Worm (Caenorhabditis elegans): ENCODE results near the gene F28A10.8.

- TF ChIP-seq nfya-1 (tag; optimal IDR thresholded peaks at IDR 0.05; ENCODE audit: borderline replicate concordance, insufficient read depth), result no peak
- no peak for TF ChIP-seq athp-1 (tag; optimal IDR thresholded peaks at IDR 0.05)
- no peak for TF ChIP-seq ztf-6 (GFP tag; IDR thresholded peaks at IDR 0.05)
- TF ChIP-seq ztf-28 (GFP tag; IDR thresholded peaks at IDR 0.05), result no peak
- TF ChIP-seq madf-3 (GFP tag; IDR thresholded peaks at IDR 0.05), result no peak
- TF ChIP-seq ets-4 (GFP tag; optimal IDR thresholded peaks at IDR 0.05), result no peak
- TF ChIP-seq nhr-90 (tag; optimal IDR thresholded peaks at IDR 0.05), result no peak
Measured at ce11 chrII:888024-888423, 49.7 kb upstream of the F28A10.8 start, which contains the start of gene T07D3.4.

Measured in whole organism, young adult.